Fruit fly (Drosophila melanogaster) whole organism, embryonic: Measurements from ENCODE around the gene CG3777.

ENCODE experiments used
- Awh ChIP-seq: fragments of 200-800 bp; sonication (Bioruptor generic); IDR thresholded peaks from 2 replicates; pipeline ENCODE4, ENCODE4 v1.3.6; 2022; ENCODE audit warnings: missing biosample characterization, missing genetic modification characterization
- C15 ChIP-seq: fragments of 200-800 bp; sonication (Bioruptor generic); IDR thresholded peaks from 3 replicates; pipeline ENCODE4 v1.3.6; 2022; ENCODE audit warnings: missing biosample characterization, missing genetic modification characterization
- CG10366 ChIP-seq: fragments of 200-800 bp; sonication (Bioruptor generic); IDR thresholded peaks from 2 replicates; pipeline ENCODE4 v1.3.6; 2022; ENCODE audit warnings: missing biosample characterization, missing genetic modification characterization
- CG12236 ChIP-seq: fragments of 200-800 bp; sonication (Bioruptor generic); optimal IDR thresholded peaks from 2 replicates; lab custom pipeline; 2016; ENCODE audit warnings: missing biosample characterization, missing genetic modification characterization
- CG13287 ChIP-seq: fragments of 200-800 bp; sonication (Bioruptor generic); IDR thresholded peaks from 2 replicates; pipeline ENCODE4 v1.3.6; 2022; ENCODE audit warnings: missing biosample characterization, missing genetic modification characterization; ENCODE audit not compliant: partially characterized antibody
- CG14710 ChIP-seq: fragments of 200-800 bp; sonication (Bioruptor generic); optimal IDR thresholded peaks from 3 replicates; lab custom pipeline; 2019; ENCODE audit warnings: missing biosample characterization, mild to moderate bottlenecking, missing genetic modification characterization, moderate library complexity
- CG15514 ChIP-seq: fragments of 200-800 bp; sonication (Bioruptor generic); optimal IDR thresholded peaks from 3 replicates; lab custom pipeline; 2017; ENCODE audit warnings: missing biosample characterization, missing genetic modification characterization, mild to moderate bottlenecking, moderate library complexity, missing genetic modification reagents
- CG16815 ChIP-seq: fragments of 200-800 bp; sonication (Bioruptor generic); optimal IDR thresholded peaks from 3 replicates; lab custom pipeline; 2017; ENCODE audit warnings: missing biosample characterization, mild to moderate bottlenecking, missing genetic modification characterization
- CG17568 ChIP-seq: fragments of 200-800 bp; sonication (Bioruptor generic); optimal IDR thresholded peaks from 2 replicates; lab custom pipeline; 2018; ENCODE audit warnings: missing biosample characterization, mild to moderate bottlenecking, missing genetic modification characterization, moderate library complexity
- CG34224 ChIP-seq: fragments of 200-800 bp; sonication (Bioruptor generic); IDR thresholded peaks from 3 replicates; pipeline ENCODE4 v1.3.6; 2022; ENCODE audit warnings: missing biosample characterization, missing genetic modification characterization; ENCODE audit not compliant: partially characterized antibody
- CG3726 ChIP-seq: fragments of 200-800 bp; sonication (Bioruptor generic); IDR thresholded peaks from 3 replicates; pipeline ENCODE4, ENCODE4 v1.3.6; 2022; ENCODE audit warnings: missing biosample characterization, missing genetic modification characterization
- CG6689 ChIP-seq: fragments of 200-800 bp; sonication (Bioruptor generic); IDR thresholded peaks from 2 replicates; pipeline ENCODE4 v1.3.6; 2022; ENCODE audit warnings: missing biosample characterization, missing genetic modification characterization
- CG6813 ChIP-seq: fragments of 200-800 bp; sonication (Bioruptor generic); optimal IDR thresholded peaks from 2 replicates; lab custom pipeline; 2017; ENCODE audit warnings: missing biosample characterization, missing genetic modification characterization, mild to moderate bottlenecking, moderate library complexity, missing genetic modification reagents
- CG7372 ChIP-seq: fragments of 200-800 bp; sonication (Bioruptor generic); IDR thresholded peaks from 2 replicates; pipeline ENCODE4 v1.3.6; 2022; ENCODE audit warnings: missing biosample characterization, missing genetic modification characterization
- CG7928 ChIP-seq: fragments of 200-800 bp; sonication (Bioruptor generic); optimal IDR thresholded peaks from 2 replicates; lab custom pipeline; 2017; ENCODE audit warnings: missing biosample characterization, mild to moderate bottlenecking, missing genetic modification characterization
- CG7963 ChIP-seq: fragments of 200-800 bp; sonication (Bioruptor generic); IDR thresholded peaks from 3 replicates; pipeline ENCODE4 v1.3.6; 2022; ENCODE audit warnings: missing biosample characterization, missing genetic modification characterization; ENCODE audit not compliant: partially characterized antibody
- CG9609 ChIP-seq: fragments of 200-800 bp; sonication (Bioruptor generic); optimal IDR thresholded peaks from 3 replicates; lab custom pipeline; 2016; ENCODE audit warnings: missing biosample characterization, missing genetic modification characterization
- D19B ChIP-seq: fragments of 200-800 bp; sonication (Bioruptor generic); optimal IDR thresholded peaks from 2 replicates; lab custom pipeline; 2017; ENCODE audit warnings: missing biosample characterization, mild to moderate bottlenecking, missing genetic modification characterization
- E2f2 ChIP-seq: fragments of 200-800 bp; sonication (Bioruptor generic); IDR thresholded peaks from 2 replicates; pipeline ENCODE4 v1.3.6; 2022; ENCODE audit warnings: missing biosample characterization, missing genetic modification characterization
- Hey ChIP-seq: fragments of 200-800 bp; sonication (Bioruptor generic); optimal IDR thresholded peaks from 3 replicates; lab custom pipeline; 2018; ENCODE audit warnings: missing biosample characterization, mild to moderate bottlenecking, missing genetic modification characterization
- MBD-R2 ChIP-seq: fragments of 200-800 bp; sonication (Bioruptor generic); IDR thresholded peaks from 2 replicates; pipeline ENCODE4 v1.3.6; 2022; ENCODE audit warnings: missing biosample characterization, missing genetic modification characterization
- MTF-1 ChIP-seq: fragments of 200-800 bp; sonication (Bioruptor generic); optimal IDR thresholded peaks from 2 replicates; lab custom pipeline; 2018; ENCODE audit warnings: missing biosample characterization, mild to moderate bottlenecking, missing genetic modification characterization, borderline replicate concordance
- Med ChIP-seq: fragments of 200-800 bp; sonication (Bioruptor generic); peaks from one replicate; lab custom pipeline; 2016; ENCODE audit warnings: missing biosample characterization, missing genetic modification characterization, mild to moderate bottlenecking, inconsistent platforms, moderate library complexity
- Myb ChIP-seq: fragments of 200-800 bp; sonication (Bioruptor generic); optimal IDR thresholded peaks from 2 replicates; lab custom pipeline; 2016; ENCODE audit warnings: missing biosample characterization, missing genetic modification characterization
- NK7.1 ChIP-seq: fragments of 200-800 bp; sonication (Bioruptor generic); optimal IDR thresholded peaks from 3 replicates; lab custom pipeline; 2016; ENCODE audit warnings: missing biosample characterization, missing genetic modification characterization
- Rx ChIP-seq: fragments of 200-800 bp; sonication (Bioruptor generic); IDR thresholded peaks from 2 replicates; pipeline ENCODE4 v1.3.6; 2022; ENCODE audit warnings: missing biosample characterization, missing genetic modification characterization
- Side ChIP-seq: fragments of 200-800 bp; sonication (Bioruptor generic); optimal IDR thresholded peaks from 2 replicates; lab custom pipeline; 2016; ENCODE audit warnings: missing biosample characterization, missing genetic modification characterization
- Sry-β ChIP-seq: fragments of 200-800 bp; sonication (Bioruptor generic); optimal IDR thresholded peaks from 2 replicates; lab custom pipeline; 2018; ENCODE audit warnings: missing biosample characterization, mild to moderate bottlenecking, missing genetic modification characterization, moderate library complexity
- Taf1 ChIP-seq: fragments of 200-800 bp; sonication (Bioruptor generic); IDR thresholded peaks from 2 replicates; pipeline ENCODE4 v1.3.6; 2022; ENCODE audit warnings: missing biosample characterization, missing genetic modification characterization
- ara ChIP-seq: fragments of 200-800 bp; sonication (Bioruptor generic); IDR thresholded peaks from 2 replicates; pipeline ENCODE4 v1.3.6; 2022; ENCODE audit warnings: missing biosample characterization, missing genetic modification characterization
- ash1 ChIP-seq: fragments of 200-800 bp; sonication (Bioruptor generic); optimal IDR thresholded peaks from 2 replicates; lab custom pipeline; 2018; ENCODE audit warnings: missing biosample characterization, mild to moderate bottlenecking, missing genetic modification characterization
- da ChIP-seq: fragments of 200-800 bp; sonication (Bioruptor generic); optimal IDR thresholded peaks from 2 replicates; lab custom pipeline; 2016; ENCODE audit warnings: missing biosample characterization, missing genetic modification characterization
- fd64A ChIP-seq: fragments of 200-800 bp; sonication (Bioruptor generic); optimal IDR thresholded peaks from 3 replicates; lab custom pipeline; 2018; ENCODE audit warnings: missing biosample characterization, mild to moderate bottlenecking, missing genetic modification characterization
- gem ChIP-seq: fragments of 200-800 bp; sonication (Bioruptor generic); optimal IDR thresholded peaks from 2 replicates; lab custom pipeline; 2019; ENCODE audit warnings: missing biosample characterization, mild to moderate bottlenecking, missing genetic modification characterization, moderate library complexity
- grn ChIP-seq: fragments of 200-800 bp; sonication (Bioruptor generic); optimal IDR thresholded peaks from 3 replicates; lab custom pipeline; 2017; ENCODE audit warnings: missing biosample characterization, missing genetic modification characterization
- h ChIP-seq: fragments of >200 bp; optimal IDR thresholded peaks from 2 replicates; lab custom pipeline; 2017
- hb ChIP-seq: fragments of 200-800 bp; sonication (Bioruptor generic); IDR thresholded peaks from 3 replicates; pipeline ENCODE4 v1.3.6; 2022; ENCODE audit warnings: missing biosample characterization, missing genetic modification characterization; ENCODE audit not compliant: partially characterized antibody
- maf-S ChIP-seq: fragments of 200-800 bp; sonication (Bioruptor generic); optimal IDR thresholded peaks from 2 replicates; lab custom pipeline; 2016; ENCODE audit warnings: missing biosample characterization, missing genetic modification characterization
- mirr ChIP-seq: fragments of 200-800 bp; sonication (Bioruptor generic); optimal IDR thresholded peaks from 3 replicates; lab custom pipeline; 2018; ENCODE audit warnings: missing biosample characterization, mild to moderate bottlenecking, missing genetic modification characterization
- odd ChIP-seq: fragments of 200-800 bp; sonication (Bioruptor generic); optimal IDR thresholded peaks from 2 replicates; lab custom pipeline; 2017; ENCODE audit warnings: missing biosample characterization, mild to moderate bottlenecking, missing genetic modification characterization
- otp ChIP-seq: fragments of 200-800 bp; sonication (Bioruptor generic); IDR thresholded peaks from 3 replicates; pipeline ENCODE4, ENCODE4 v1.3.6; 2022; ENCODE audit warnings: missing biosample characterization, missing genetic modification characterization
- pfk ChIP-seq: fragments of 200-800 bp; sonication (Bioruptor generic); optimal IDR thresholded peaks from 2 replicates; lab custom pipeline; 2018; ENCODE audit warnings: missing biosample characterization, mild to moderate bottlenecking, missing genetic modification characterization, moderate library complexity
- pho ChIP-seq: fragments of 200-800 bp; sonication (Bioruptor generic); optimal IDR thresholded peaks from 2 replicates; lab custom pipeline; 2016; ENCODE audit warnings: missing biosample characterization, missing genetic modification characterization
- psq ChIP-seq: fragments of 200-800 bp; sonication (Bioruptor generic); optimal IDR thresholded peaks from 2 replicates; lab custom pipeline; 2017; ENCODE audit warnings: missing biosample characterization, missing genetic modification characterization
- salm ChIP-seq: fragments of 200-800 bp; sonication (Bioruptor generic); optimal IDR thresholded peaks from 2 replicates; lab custom pipeline; 2018; ENCODE audit warnings: missing biosample characterization, mild to moderate bottlenecking, missing genetic modification characterization
- schlank ChIP-seq: fragments of 200-800 bp; sonication (Bioruptor generic); optimal IDR thresholded peaks from 2 replicates; lab custom pipeline; 2018; ENCODE audit warnings: missing biosample characterization, mild to moderate bottlenecking, missing genetic modification characterization
- seq ChIP-seq: fragments of 200-800 bp; sonication (Bioruptor generic); IDR thresholded peaks from 2 replicates; pipeline ENCODE4 v1.3.6; 2022; ENCODE audit warnings: missing biosample characterization, missing genetic modification characterization
- sob ChIP-seq: fragments of 200-800 bp; sonication (Bioruptor generic); IDR thresholded peaks from 2 replicates; pipeline ENCODE4 v1.3.6; 2022; ENCODE audit warnings: missing biosample characterization, missing genetic modification characterization
- ssp ChIP-seq: fragments of 200-800 bp; sonication (Bioruptor generic); IDR thresholded peaks from 2 replicates; pipeline ENCODE4 v1.3.6; 2022; ENCODE audit warnings: missing biosample characterization, missing genetic modification characterization
- sug ChIP-seq: fragments of 200-800 bp; optimal IDR thresholded peaks from 2 replicates; lab custom pipeline; 2019; ENCODE audit warnings: missing biosample characterization, mild to moderate bottlenecking, missing genetic modification characterization, moderate library complexity
- tgo ChIP-seq: fragments of 200-800 bp; sonication (Bioruptor generic); IDR thresholded peaks from 3 replicates; pipeline ENCODE4 v1.3.6; 2022; ENCODE audit warnings: missing biosample characterization, missing genetic modification characterization
- tna ChIP-seq: fragments of 200-800 bp; sonication (Bioruptor generic); IDR thresholded peaks from 2 replicates; pipeline ENCODE4 v1.3.6; 2022; ENCODE audit warnings: missing biosample characterization, missing genetic modification characterization; ENCODE audit not compliant: partially characterized antibody

CG3777 gene

DNA sequence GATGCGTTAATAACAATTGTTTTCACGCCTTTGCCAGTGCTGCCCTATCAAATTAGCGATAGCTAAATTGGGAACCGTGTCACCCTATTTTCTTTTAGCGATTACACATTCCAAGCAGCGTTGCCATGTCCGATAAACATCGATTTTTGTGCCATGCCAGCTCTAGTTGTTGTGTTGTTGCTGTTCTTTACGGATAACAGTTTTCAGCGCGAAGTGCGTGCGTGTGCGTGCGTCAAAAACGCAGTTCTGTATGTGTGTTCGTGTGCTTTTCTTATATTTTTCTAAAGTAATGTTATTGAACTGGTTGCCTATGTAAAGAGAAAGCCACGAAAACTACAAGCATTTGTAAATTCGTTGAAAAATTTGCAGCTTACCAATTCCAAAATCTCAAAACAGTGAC, 33.7 kb upstream of the CG3777 start, which contains the start of the genes CG3038 and G9a (continued):
- TF ChIP-seq mirr (GFP tag; lab: Kevin White, UChicago) (peak; percentile 37), ash1 (GFP tag; lab: Kevin White, UChicago) (no peak), Rx (no peak), maf-S (peak; percentile 26), Taf1 (GFP tag; lab: Robert Waterston, UW) (no peak), sob (no peak), MBD-R2 (GFP tag; lab: Robert Waterston, UW) (no peak), Myb (GFP tag; lab: Kevin White, UChicago) (peak; percentile 79), CG6813 (no peak), CG34224 (GFP tag; lab: Robert Waterston, UW) (no peak), da (no peak), grn (GFP tag; lab: Kevin White, UChicago) (peak; percentile 17), tna (GFP tag; lab: Robert Waterston, UW) (no peak), Side (peak; percentile 43), salm (tag; lab: Kevin White, UChicago) (peak; percentile 28), CG9609 (GFP tag; lab: Kevin White, UChicago) (peak; percentile 9), CG13287 (no peak), odd (no peak), C15 (GFP tag; lab: Robert Waterston, UW) (no peak), gem (peak; percentile 20), pho (GFP tag; lab: Kevin White, UChicago) (peak; percentile 10), CG6689 (GFP tag; lab: Robert Waterston, UW) (no peak), CG7963 (GFP tag; lab: Robert Waterston, UW) (no peak), h (lab: Kevin White, UChicago) (no peak), CG7928 (no peak), Awh (GFP tag; lab: Robert Waterston, UW) (no peak), ssp (GFP tag; lab: Robert Waterston, UW) (no peak), sug (peak; percentile 48), CG14710 (tag; lab: Kevin White, UChicago) (peak; percentile 100), CG17568 (peak; percentile 24), CG16815 (GFP tag; lab: Kevin White, UChicago) (no peak), fd64A (GFP tag; lab: Kevin White, UChicago) (no peak), NK7.1 (peak; percentile 6), CG15514 (GFP tag; lab: Kevin White, UChicago) (peak; percentile 69), hb (GFP tag; lab: Robert Waterston, UW) (no peak), Hey (no peak), CG10366 (GFP tag; lab: Robert Waterston, UW) (no peak), Med (peak; percentile 95), CG7372 (GFP tag; lab: Robert Waterston, UW) (no peak), schlank (no peak), ara (GFP tag; lab: Robert Waterston, UW) (no peak), MTF-1 (no peak), D19B (no peak), seq (GFP tag; lab: Robert Waterston, UW) (no peak), tgo (GFP tag; lab: Robert Waterston, UW) (no peak), CG12236 (no peak), pfk (GFP tag; lab: Kevin White, UChicago) (no peak), Sry-β (GFP tag; lab: Kevin White, UChicago) (peak; percentile 26), otp (GFP tag; lab: Robert Waterston, UW) (no peak), psq (no peak), E2f2 (GFP tag; lab: Robert Waterston, UW) (no peak), CG3726 (GFP tag; lab: Robert Waterston, UW) (no peak)
